Worm (Caenorhabditis elegans) whole organism, young adult: ENCODE measurements around the gene F16F9.1.
A peak's percentile ranks its signal among the peaks of the same experiment; 100 is the strongest.

Experiments
- B0019.2 ChIP-seq: fragments of 200-800 bp; sonication (Bioruptor generic); conservative IDR thresholded peaks from 2 replicates; pipeline ENCODE4 v1.3.6; 2022; ENCODE audit warnings: missing genetic modification reagents, missing genetic modification characterization, missing compliant biosample characterization
- C06A6.2 ChIP-seq: fragments of 200-800 bp; sonication (Bioruptor generic); conservative IDR thresholded peaks from 2 replicates; pipeline ENCODE4 v1.3.6; 2022; ENCODE audit warnings: missing genetic modification characterization, missing compliant biosample characterization
- C17E4.6 ChIP-seq: fragments of 200-800 bp; sonication (Bioruptor generic); IDR thresholded peaks from 2 replicates; pipeline ENCODE4 v1.3.6; 2022; ENCODE audit warnings: missing genetic modification reagents, missing genetic modification characterization, missing compliant biosample characterization
- F23B12.7 ChIP-seq: sonication (generic microtip); optimal IDR thresholded peaks from 2 replicates; lab custom pipeline; 2017; ENCODE audit warnings: missing genetic modification characterization, mild to moderate bottlenecking, missing compliant biosample characterization, antibody characterized with exemption, moderate library complexity; ENCODE audit not compliant: insufficient read depth
- F33H1.4 ChIP-seq: fragments of 200-800 bp; sonication (Bioruptor generic); IDR thresholded peaks from 2 replicates; pipeline ENCODE4 v1.3.6; 2022; ENCODE audit warnings: missing genetic modification reagents, missing genetic modification characterization, missing compliant biosample characterization
- F52B5.7 ChIP-seq: sonication (generic microtip); optimal IDR thresholded peaks from 2 replicates; lab custom pipeline; 2016; ENCODE audit warnings: mild to moderate bottlenecking, missing genetic modification characterization, missing compliant biosample characterization
- F55B11.4 ChIP-seq: sonication (generic microtip); optimal IDR thresholded peaks from 2 replicates; lab custom pipeline; 2016; ENCODE audit warnings: missing compliant biosample characterization, missing genetic modification characterization, borderline replicate concordance; ENCODE audit not compliant: insufficient read depth
- T07F8.4 ChIP-seq: sonication (generic microtip); optimal IDR thresholded peaks from 2 replicates; lab custom pipeline; 2016; ENCODE audit warnings: mild to moderate bottlenecking, missing genetic modification characterization, moderate library complexity, missing compliant biosample characterization
- T26A5.8 ChIP-seq: sonication (generic microtip); optimal IDR thresholded peaks from 2 replicates; lab custom pipeline; 2016; ENCODE audit warnings: missing genetic modification characterization, missing compliant biosample characterization
- Y95B8A.8 ChIP-seq: fragments of 200-800 bp; sonication (Bioruptor generic); IDR thresholded peaks from 2 replicates; pipeline ENCODE4 v1.3.6; 2022; ENCODE audit warnings: missing genetic modification reagents, missing genetic modification characterization, missing compliant biosample characterization
- aptf-2 ChIP-seq: fragments of 200-800 bp; sonication (Bioruptor generic); conservative IDR thresholded peaks from 2 replicates; pipeline ENCODE4 v1.3.6; 2022; ENCODE audit warnings: missing genetic modification reagents, missing genetic modification characterization, missing compliant biosample characterization
- athp-1 ChIP-seq: sonication (generic microtip); optimal IDR thresholded peaks from 2 replicates; lab custom pipeline; 2017; ENCODE audit warnings: mild to moderate bottlenecking, missing genetic modification characterization, missing compliant biosample characterization
- attf-5 ChIP-seq: fragments of 200-800 bp; sonication (Bioruptor generic); optimal IDR thresholded peaks from 2 replicates; lab custom pipeline; 2018; ENCODE audit warnings: mild to moderate bottlenecking, missing genetic modification characterization, missing compliant biosample characterization
- attf-6 ChIP-seq: fragments of 200-800 bp; sonication (Bioruptor generic); IDR thresholded peaks from 2 replicates; pipeline ENCODE4 v1.3.6; 2022; ENCODE audit warnings: missing genetic modification reagents, missing genetic modification characterization, missing compliant biosample characterization
- bed-1 ChIP-seq: fragments of 200-800 bp; sonication (Bioruptor generic); IDR thresholded peaks from 2 replicates; pipeline ENCODE4 v1.3.6; 2022; ENCODE audit warnings: missing genetic modification reagents, missing genetic modification characterization, missing compliant biosample characterization
- ceh-100 ChIP-seq: fragments of 200-800 bp; sonication (Bioruptor generic); IDR thresholded peaks from 2 replicates; pipeline ENCODE4 v1.3.6; 2022; ENCODE audit warnings: missing genetic modification reagents, missing genetic modification characterization, missing compliant biosample characterization
- chd-7 ChIP-seq: sonication (generic microtip); optimal IDR thresholded peaks from 2 replicates; lab custom pipeline; 2016; ENCODE audit warnings: mild to moderate bottlenecking, missing genetic modification characterization, moderate library complexity, missing compliant biosample characterization
- dpl-1 ChIP-seq: fragments of 150-350 bp; optimal IDR thresholded peaks from 2 replicates; lab custom pipeline; 2014; ENCODE audit warnings: missing biosample characterization, missing genetic modification reagents, missing genetic modification characterization
- fkh-3 ChIP-seq: sonication (generic microtip); optimal IDR thresholded peaks from 2 replicates; lab custom pipeline; 2016; ENCODE audit warnings: mild to moderate bottlenecking, missing genetic modification characterization, missing compliant biosample characterization
- him-1 ChIP-seq: sonication (generic microtip); optimal IDR thresholded peaks from 2 replicates; lab custom pipeline; 2016; ENCODE audit warnings: missing genotype, missing genetic modification reagents, missing genetic modification characterization, missing compliant biosample characterization
- hlh-26 ChIP-seq: fragments of 200-800 bp; sonication (Bioruptor generic); conservative IDR thresholded peaks from 2 replicates; pipeline ENCODE4 v1.3.6; 2022; ENCODE audit warnings: missing genetic modification reagents, missing genetic modification characterization, missing compliant biosample characterization
- hmg-1.2 ChIP-seq: fragments of 200-800 bp; sonication (Bioruptor generic); IDR thresholded peaks from 2 replicates; pipeline ENCODE4 v1.3.6; 2022; ENCODE audit warnings: missing genetic modification reagents, missing genetic modification characterization, missing compliant biosample characterization
- lag-1 ChIP-seq: fragments of 200-800 bp; sonication (Bioruptor generic); IDR thresholded peaks from 2 replicates; pipeline ENCODE4 v1.3.6; 2022; ENCODE audit warnings: missing genetic modification reagents, missing genetic modification characterization, missing compliant biosample characterization
- lin-35 ChIP-seq, 3 experiments: fragments of 150-350 bp in 2 of 3; sonication (generic microtip) in 1 of 3; optimal IDR thresholded peaks; 2 replicates each; lab custom pipeline; 2014 to 2018; ENCODE audit warnings: missing biosample characterization in 3 of 3, missing genetic modification characterization in 3 of 3, missing genetic modification reagents in 3 of 3
- lin-40 ChIP-seq: sonication (generic microtip); optimal IDR thresholded peaks from 2 replicates; lab custom pipeline; 2016; ENCODE audit warnings: missing genetic modification characterization, mild to moderate bottlenecking, missing compliant biosample characterization, missing genotype, missing genetic modification reagents
- nfyb-1 ChIP-seq: fragments of 200-800 bp; sonication (Bioruptor generic); IDR thresholded peaks from 2 replicates; pipeline ENCODE4 v1.3.6; 2022; ENCODE audit warnings: missing genetic modification reagents, missing genetic modification characterization, missing compliant biosample characterization
- nhr-80 ChIP-seq: sonication (generic microtip); optimal IDR thresholded peaks from 2 replicates; lab custom pipeline; 2016; ENCODE audit warnings: missing genetic modification characterization, missing compliant biosample characterization
- repo-1 ChIP-seq: sonication (generic microtip); optimal IDR thresholded peaks from 2 replicates; lab custom pipeline; 2017; ENCODE audit warnings: mild to moderate bottlenecking, missing genetic modification characterization, missing compliant biosample characterization
- snpc-3.4 ChIP-seq: sonication (generic microtip); optimal IDR thresholded peaks from 2 replicates; lab custom pipeline; 2017; ENCODE audit warnings: missing genetic modification characterization, mild to moderate bottlenecking, missing compliant biosample characterization, antibody characterized with exemption, moderate library complexity, missing genotype, missing genetic modification reagents
- xnd-1 ChIP-seq: sonication (generic microtip); optimal IDR thresholded peaks from 2 replicates; lab custom pipeline; 2016; ENCODE audit warnings: missing genotype, missing genetic modification reagents, missing genetic modification characterization, missing compliant biosample characterization
- zim-3 ChIP-seq: sonication (generic microtip); optimal IDR thresholded peaks from 2 replicates; lab custom pipeline; 2017; ENCODE audit warnings: mild to moderate bottlenecking, missing genetic modification characterization, moderate library complexity, missing compliant biosample characterization
- ztf-3 ChIP-seq: fragments of 200-800 bp; sonication (Bioruptor generic); optimal IDR thresholded peaks from 2 replicates; lab custom pipeline; 2018; ENCODE audit warnings: mild to moderate bottlenecking, missing genetic modification characterization, missing compliant biosample characterization
- ztf-6 ChIP-seq: fragments of 200-800 bp; sonication (Bioruptor generic); IDR thresholded peaks from 2 replicates; pipeline ENCODE4 v1.3.6; 2022; ENCODE audit warnings: missing genetic modification reagents, missing genetic modification characterization, missing compliant biosample characterization

Gene F16F9.1

DNA sequence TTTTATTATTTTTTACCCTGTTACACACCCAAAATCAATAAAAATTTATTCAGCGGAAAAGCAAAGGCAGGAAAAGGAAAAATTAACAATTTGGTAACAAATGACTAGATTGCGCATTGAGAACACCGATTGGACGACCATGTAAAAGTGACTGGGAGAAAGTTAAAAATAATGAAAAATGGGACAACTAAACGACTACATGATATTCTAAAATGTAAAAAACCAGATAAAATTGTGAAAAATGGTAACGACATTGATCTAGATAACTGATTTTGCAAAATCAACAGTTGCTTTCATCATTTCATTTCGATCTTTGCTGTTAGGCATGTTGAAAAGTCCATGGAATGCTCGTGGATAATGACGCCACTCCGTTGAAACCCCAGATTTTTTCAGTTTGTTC is 13.6 kb downstream of the F16F9.1 start:
- TF ChIP-seq lin-35 (GFP tag; optimal IDR thresholded peaks at IDR 0.05; lab: Kevin White, UChicago) (no peak), Y95B8A.8 (GFP tag; lab: Robert Waterston, UW) (no peak), C06A6.2 (GFP tag; lab: Robert Waterston, UW) (no peak), C17E4.6 (no peak), F33H1.4 (GFP tag; lab: Robert Waterston, UW) (no peak), ztf-3 (GFP tag; lab: Kevin White, UChicago) (no peak), T26A5.8 (tag; lab: Kevin White, UChicago) (no peak)
- TF ChIP-seq, all 124 proteins: peak for 0

DNA sequence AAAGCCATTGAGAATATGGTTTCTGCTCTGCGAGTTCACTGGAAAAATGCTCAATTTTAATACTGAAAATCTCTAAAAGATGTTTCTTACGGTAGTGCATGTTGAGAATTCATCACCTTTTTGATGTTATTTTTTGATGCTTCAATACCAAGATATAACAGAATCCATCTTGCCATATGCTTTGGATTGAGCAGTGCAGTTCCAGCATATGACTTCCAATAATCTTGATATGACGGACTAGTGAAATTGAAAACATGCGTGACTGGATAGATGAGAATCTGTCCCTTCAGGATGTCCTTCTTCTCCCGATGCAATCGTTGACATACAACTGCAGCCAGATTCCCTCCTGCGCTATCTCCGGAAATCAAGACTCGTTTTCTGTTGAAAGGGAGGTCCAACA is 14.8 kb downstream of the F16F9.1 start:
- no peak for TF ChIP-seq B0019.2 (GFP tag; lab: Robert Waterston, UW)
- no peak for TF ChIP-seq zim-3 (tag; lab: Kevin White, UChicago)
- TF ChIP-seq F52B5.7: no peak
- no peak for TF ChIP-seq ceh-100 (GFP tag; lab: Robert Waterston, UW)
- TF ChIP-seq hmg-1.2 (GFP tag; lab: Robert Waterston, UW): no peak
- TF ChIP-seq lag-1 (GFP tag; lab: Robert Waterston, UW): no peak
- TF ChIP-seq him-1 (tag; lab: Kevin White, UChicago): no peak
- no peak for TF ChIP-seq T26A5.8 (tag; lab: Kevin White, UChicago)
- TF ChIP-seq attf-6 (GFP tag; lab: Robert Waterston, UW): no peak
- no peak for TF ChIP-seq attf-5
- TF ChIP-seq repo-1 (tag; lab: Kevin White, UChicago): no peak
- TF ChIP-seq dpl-1: no peak
- no peak for TF ChIP-seq chd-7 (tag; lab: Kevin White, UChicago)
- TF ChIP-seq xnd-1 (tag; lab: Kevin White, UChicago): no peak
- TF ChIP-seq fkh-3 (tag; lab: Kevin White, UChicago): no peak
- no peak for TF ChIP-seq F55B11.4
- TF ChIP-seq lin-40 (tag; lab: Kevin White, UChicago): no peak
- no peak for TF ChIP-seq athp-1 (tag; lab: Kevin White, UChicago)
- no peak for TF ChIP-seq hlh-26 (GFP tag; lab: Robert Waterston, UW)

DNA sequence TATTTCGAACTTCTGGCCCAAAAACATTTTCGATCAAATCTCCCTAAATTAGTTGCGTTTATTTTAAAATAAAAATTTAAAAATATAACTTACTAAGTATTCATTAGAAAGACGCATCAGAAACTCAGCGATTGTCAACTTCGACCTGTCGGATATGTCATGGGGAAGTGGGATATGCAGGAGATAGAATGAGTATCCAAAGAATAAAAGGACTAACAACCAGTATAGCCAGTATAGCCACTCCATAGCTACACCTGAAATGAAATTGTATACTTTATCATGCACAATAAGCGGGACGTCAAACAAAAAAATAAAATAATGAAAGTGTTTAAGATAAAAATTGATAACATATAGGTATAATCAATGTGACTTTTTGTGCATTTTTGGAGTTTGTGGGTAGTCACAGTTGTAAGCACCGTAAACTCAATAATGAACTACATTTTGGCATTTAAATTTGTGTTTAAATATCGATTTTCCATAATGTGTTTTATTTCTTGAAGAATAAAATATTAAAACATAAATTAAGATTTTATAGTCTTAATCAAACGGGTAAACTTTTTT is 17.0 kb downstream of the F16F9.1 start, which contains the start of gene F16F9.4:
Gene F16F9.4, minus strand, starts transcription at position 276 of the 561 bp plus-strand sequence.
- peak; percentile 44 for TF ChIP-seq nhr-80 (tag; lab: Kevin White, UChicago)
- TF ChIP-seq ztf-6 (GFP tag; lab: Robert Waterston, UW): no peak

DNA sequence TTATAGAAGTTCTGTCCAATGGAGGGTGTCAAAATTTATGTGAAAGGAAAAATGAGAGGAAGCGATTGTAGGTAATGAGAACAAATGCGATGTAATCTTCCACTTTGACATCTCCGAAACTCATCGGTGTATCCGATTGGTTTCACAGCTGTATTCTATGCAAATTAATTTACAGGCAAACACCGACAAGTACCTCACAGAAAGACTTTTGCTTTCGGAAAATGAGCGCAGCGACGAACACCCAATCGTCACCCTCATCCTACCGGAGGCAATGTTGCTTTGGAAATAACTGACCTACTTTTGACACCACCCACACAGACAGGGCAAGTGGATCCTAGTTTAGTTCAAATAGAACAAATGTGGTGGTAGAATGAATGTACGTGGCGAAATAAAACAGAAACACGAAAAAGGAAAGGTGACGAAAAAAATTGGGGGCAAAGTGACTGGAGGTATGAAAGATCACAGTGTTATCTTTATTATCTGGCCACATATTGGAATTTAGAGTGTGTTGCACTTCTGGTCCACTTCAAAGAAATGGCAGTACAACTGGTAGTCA is 17.8 kb downstream of the F16F9.1 start:
- no peak for TF ChIP-seq nfyb-1 (GFP tag; lab: Robert Waterston, UW)
- no peak for TF ChIP-seq aptf-2 (GFP tag; lab: Robert Waterston, UW)
- TF ChIP-seq ceh-100 (GFP tag; lab: Robert Waterston, UW): no peak
- no peak for TF ChIP-seq snpc-3.4 (tag; lab: Kevin White, UChicago)
- no peak for TF ChIP-seq T07F8.4 (tag; lab: Kevin White, UChicago)
- TF ChIP-seq bed-1: no peak
- TF ChIP-seq F23B12.7 (tag; lab: Kevin White, UChicago): no peak
